Fruit fly (Drosophila melanogaster) whole organism, prepupa: ENCODE results near the gene CG13407.
A peak's percentile ranks its signal among the peaks of the same experiment; 100 is the strongest.

Experiments
- Blimp-1 ChIP-seq: fragments of 200-800 bp; sonication (Bioruptor generic); optimal IDR thresholded peaks from 3 replicates; lab custom pipeline; 2017; ENCODE audit warnings: missing biosample characterization, missing genetic modification characterization, mild to moderate bottlenecking, moderate library complexity, missing genetic modification reagents
- CG10631 ChIP-seq: fragments of 200-800 bp; sonication (Bioruptor generic); optimal IDR thresholded peaks from 2 replicates; lab custom pipeline; 2016; ENCODE audit warnings: missing biosample characterization, missing genetic modification characterization
- CG11762 ChIP-seq: fragments of 200-800 bp; sonication (Bioruptor generic); optimal IDR thresholded peaks from 3 replicates; lab custom pipeline; 2016; ENCODE audit warnings: missing biosample characterization, missing genetic modification characterization; ENCODE audit not compliant: insufficient read depth
- CG15336 ChIP-seq: fragments of 200-800 bp; sonication (Bioruptor generic); IDR thresholded peaks from 2 replicates; pipeline ENCODE4 v1.3.6; 2022; ENCODE audit warnings: missing biosample characterization, missing genetic modification characterization
- CG3032 ChIP-seq: fragments of 200-800 bp; optimal IDR thresholded peaks from 2 replicates; lab custom pipeline; 2019; ENCODE audit warnings: missing biosample characterization, mild to moderate bottlenecking, missing genetic modification characterization, moderate library complexity
- CG4318 ChIP-seq: fragments of 200-800 bp; sonication (Bioruptor generic); optimal IDR thresholded peaks from 3 replicates; lab custom pipeline; 2017; ENCODE audit warnings: missing biosample characterization, mild to moderate bottlenecking, missing genetic modification characterization
- CG6163 ChIP-seq: fragments of 200-800 bp; sonication (Bioruptor generic); IDR thresholded peaks from 3 replicates; pipeline ENCODE4 v1.3.6; 2022; ENCODE audit warnings: missing biosample characterization, missing genetic modification characterization
- CG6276 ChIP-seq: fragments of 200-800 bp; sonication (Bioruptor generic); optimal IDR thresholded peaks from 2 replicates; lab custom pipeline; 2017; ENCODE audit warnings: missing biosample characterization, mild to moderate bottlenecking, missing genetic modification characterization
- CG6854 ChIP-seq: fragments of 200-800 bp; sonication (Bioruptor generic); optimal IDR thresholded peaks from 2 replicates; lab custom pipeline; 2017; ENCODE audit warnings: missing biosample characterization, mild to moderate bottlenecking, missing genetic modification characterization
- CG7368 ChIP-seq: fragments of 200-800 bp; sonication (Bioruptor generic); optimal IDR thresholded peaks from 3 replicates; lab custom pipeline; 2016; ENCODE audit warnings: missing biosample characterization, missing genetic modification characterization
- CG8119 ChIP-seq: fragments of 200-800 bp; sonication (Bioruptor generic); IDR thresholded peaks from 3 replicates; pipeline ENCODE4 v1.3.6; 2022; ENCODE audit warnings: missing biosample characterization, missing genetic modification characterization
- CG8632 ChIP-seq: fragments of 200-800 bp; sonication (Bioruptor generic); optimal IDR thresholded peaks from 3 replicates; lab custom pipeline; 2016; ENCODE audit warnings: missing biosample characterization, missing genetic modification characterization
- CG9139 ChIP-seq: fragments of 200-800 bp; sonication (Bioruptor generic); optimal IDR thresholded peaks from 3 replicates; lab custom pipeline; 2017; ENCODE audit warnings: missing biosample characterization, mild to moderate bottlenecking, missing genetic modification characterization
- Eip78C ChIP-seq: fragments of 200-800 bp; sonication (Bioruptor generic); peaks from one replicate; lab custom pipeline; 2016; ENCODE audit warnings: missing biosample characterization, missing genetic modification characterization
- Eip93F ChIP-seq: fragments of 200-800 bp; sonication (Bioruptor generic); optimal IDR thresholded peaks from 2 replicates; lab custom pipeline; 2016; ENCODE audit warnings: missing biosample characterization, mild to moderate bottlenecking, missing genetic modification characterization
- Gug ChIP-seq: fragments of 200-800 bp; sonication (Bioruptor generic); IDR thresholded peaks from 2 replicates; pipeline ENCODE4 v1.3.6; 2022; ENCODE audit warnings: missing biosample characterization, missing genetic modification characterization
- Hr38 ChIP-seq: sonication (Bioruptor generic); optimal IDR thresholded peaks from 2 replicates; lab custom pipeline; 2016; ENCODE audit warnings: missing biosample characterization, missing genetic modification characterization
- Hr4 ChIP-seq: fragments of 200-800 bp; sonication (Bioruptor generic); optimal IDR thresholded peaks from 3 replicates; lab custom pipeline; 2016; ENCODE audit warnings: missing biosample characterization, missing genetic modification characterization
- Lpt ChIP-seq: fragments of 200-800 bp; sonication (Bioruptor generic); optimal IDR thresholded peaks from 3 replicates; lab custom pipeline; 2016; ENCODE audit warnings: missing biosample characterization, missing genetic modification characterization
- Smox ChIP-seq: fragments of 200-800 bp; sonication (Bioruptor generic); optimal IDR thresholded peaks from 3 replicates; lab custom pipeline; 2016; ENCODE audit warnings: missing biosample characterization, missing genetic modification characterization
- Sox102F ChIP-seq: fragments of 200-800 bp; sonication (Bioruptor generic); optimal IDR thresholded peaks from 2 replicates; lab custom pipeline; 2016; ENCODE audit warnings: missing biosample characterization, mild to moderate bottlenecking, missing genetic modification characterization
- Sox14 ChIP-seq: fragments of 200-800 bp; sonication (Bioruptor generic); optimal IDR thresholded peaks from 3 replicates; lab custom pipeline; 2016; ENCODE audit warnings: missing biosample characterization, missing genetic modification characterization
- acj6 ChIP-seq: fragments of 200-800 bp; sonication (Bioruptor generic); optimal IDR thresholded peaks from 3 replicates; lab custom pipeline; 2016; ENCODE audit warnings: missing biosample characterization, missing genetic modification characterization
- dsx ChIP-seq: fragments of 200-800 bp; optimal IDR thresholded peaks from 3 replicates; lab custom pipeline; 2019; ENCODE audit warnings: missing biosample characterization, mild to moderate bottlenecking, missing genetic modification characterization, moderate library complexity; ENCODE audit not compliant: poor library complexity, severe bottlenecking
- esn ChIP-seq: fragments of 200-800 bp; sonication (Bioruptor generic); optimal IDR thresholded peaks from 2 replicates; lab custom pipeline; 2016; ENCODE audit warnings: missing biosample characterization, mild to moderate bottlenecking, missing genetic modification characterization, moderate library complexity
- fd85E ChIP-seq: fragments of 200-800 bp; sonication (Bioruptor generic); optimal IDR thresholded peaks from 3 replicates; lab custom pipeline; 2016; ENCODE audit warnings: missing biosample characterization, missing genetic modification characterization
- fkh ChIP-seq: fragments of 200-800 bp; sonication (Bioruptor generic); optimal IDR thresholded peaks from 3 replicates; lab custom pipeline; 2017; ENCODE audit warnings: missing biosample characterization, mild to moderate bottlenecking, missing genetic modification characterization, moderate library complexity
- lz ChIP-seq: fragments of 200-800 bp; sonication (Bioruptor generic); optimal IDR thresholded peaks from 3 replicates; lab custom pipeline; 2016; ENCODE audit warnings: missing biosample characterization, missing genetic modification characterization
- net ChIP-seq: fragments of 200-800 bp; sonication (Bioruptor generic); optimal IDR thresholded peaks from 3 replicates; lab custom pipeline; 2016; ENCODE audit warnings: missing biosample characterization, missing genetic modification characterization
- pdm3 ChIP-seq: fragments of 200-800 bp; sonication (Bioruptor generic); optimal IDR thresholded peaks from 3 replicates; lab custom pipeline; 2016; ENCODE audit warnings: missing biosample characterization, missing genetic modification characterization
- salr ChIP-seq, 2 experiments: fragments of 200-800 bp; sonication (Bioruptor generic); optimal IDR thresholded peaks; 3 replicates each; lab custom pipeline; 2016 to 2018; ENCODE audit warnings: missing biosample characterization in 2 of 2, missing genetic modification characterization in 2 of 2, mild to moderate bottlenecking in 1 of 2
- ss ChIP-seq, 2 experiments: fragments of 200-800 bp; sonication (Bioruptor generic); optimal IDR thresholded peaks; 2 replicates in 1 of 2; 3 replicates in 1 of 2; lab custom pipeline; 2017 to 2018; ENCODE audit warnings: mild to moderate bottlenecking in 2 of 2, missing biosample characterization in 2 of 2, missing genetic modification characterization in 2 of 2, moderate library complexity in 1 of 2
- svp ChIP-seq: fragments of 200-800 bp; sonication (Bioruptor generic); peaks from one replicate; lab custom pipeline; 2016; ENCODE audit warnings: missing biosample characterization, missing genetic modification characterization
- vri ChIP-seq: fragments of 200-800 bp; sonication (Bioruptor generic); optimal IDR thresholded peaks from 3 replicates; lab custom pipeline; 2016; ENCODE audit warnings: missing biosample characterization, mild to moderate bottlenecking, missing genetic modification characterization

The CG13407 gene

dm6 chr3R:22103114-22103513 is at the start of gene CG13407:
CG13407 (plus strand) TSS chr3R:22103414.
- TF ChIP-seq vri, result no peak
- no peak for TF ChIP-seq dsx (GFP tag; lab: Kevin White, UChicago)
- TF ChIP-seq CG6854, result no peak
- TF ChIP-seq fd85E (GFP tag; lab: Kevin White, UChicago), result no peak
- TF ChIP-seq CG3032 (tag; lab: Kevin White, UChicago), result no peak
- no peak for TF ChIP-seq Smox (GFP tag; lab: Kevin White, UChicago)
- no peak for TF ChIP-seq Lpt (GFP tag; lab: Kevin White, UChicago)

- no peak for TF ChIP-seq Gug
- no peak for TF ChIP-seq net (GFP tag; lab: Kevin White, UChicago)
- no peak for TF ChIP-seq salr (GFP tag; optimal IDR thresholded peaks at IDR 0.05; lab: Kevin White, UChicago)
- TF ChIP-seq fkh (GFP tag; lab: Kevin White, UChicago), result peak; percentile 30
- no peak for TF ChIP-seq CG11762 (GFP tag; lab: Kevin White, UChicago)
- no peak for TF ChIP-seq Sox102F (GFP tag; lab: Kevin White, UChicago)
- no peak for TF ChIP-seq esn (GFP tag; lab: Kevin White, UChicago)
These were observed 49.5 kb upstream of the CG13407 start for dm6 chr3R:22053740-22054139.

dm6 chr3R:22057083-22057482 is 46.1 kb upstream of the CG13407 start:
- peak; percentile 70 for TF ChIP-seq fkh (GFP tag; lab: Kevin White, UChicago)
- peak; percentile 3 for TF ChIP-seq Sox102F (GFP tag; lab: Kevin White, UChicago)
- TF ChIP-seq esn (GFP tag; lab: Kevin White, UChicago), result no peak

dm6 chr3R:22066440-22066839 is 36.8 kb upstream of the CG13407 start:
- TF ChIP-seq Blimp-1 (GFP tag; lab: Kevin White, UChicago) (no peak), ss (GFP tag; optimal IDR thresholded peaks at IDR 0.05; lab: Kevin White, UChicago) (peak in 1 of 2 experiments; percentile 38), fkh (GFP tag; lab: Kevin White, UChicago) (peak; percentile 59), CG8632 (GFP tag; lab: Kevin White, UChicago) (peak; percentile 13), Eip78C (peak; percentile 47), dsx (GFP tag; lab: Kevin White, UChicago) (no peak), svp (peak; percentile 92), CG6163 (GFP tag; lab: Robert Waterston, UW) (0 out of 3 replicates have a peak, but pooled peaks have one; percentile 22), CG9139 (GFP tag; lab: Kevin White, UChicago) (peak; percentile 35)

- no peak for TF ChIP-seq Hr4 (GFP tag; lab: Kevin White, UChicago)
- no peak for TF ChIP-seq CG7368 (GFP tag; lab: Kevin White, UChicago)
- TF ChIP-seq CG15336 (GFP tag; lab: Robert Waterston, UW), result no peak
- no peak for TF ChIP-seq pdm3
- TF ChIP-seq net (GFP tag; lab: Kevin White, UChicago), result no peak
- TF ChIP-seq Eip78C, result no peak
- peak; percentile 16 for TF ChIP-seq fkh (GFP tag; lab: Kevin White, UChicago)
- TF ChIP-seq Sox14 (GFP tag; lab: Kevin White, UChicago), result no peak
- no peak for TF ChIP-seq acj6 (GFP tag; lab: Kevin White, UChicago)
- no peak for TF ChIP-seq CG6854
- TF ChIP-seq CG10631 (GFP tag; lab: Kevin White, UChicago), result no peak
- peak; percentile 51 for TF ChIP-seq svp
- TF ChIP-seq Gug, result no peak
- TF ChIP-seq Eip93F, result no peak
- TF ChIP-seq lz, result no peak
- no peak for TF ChIP-seq Hr38 (GFP tag; lab: Kevin White, UChicago)
- no peak for TF ChIP-seq CG8119 (GFP tag; lab: Robert Waterston, UW)
- TF ChIP-seq CG6163 (GFP tag; lab: Robert Waterston, UW), result no peak
- no peak for TF ChIP-seq CG8632 (GFP tag; lab: Kevin White, UChicago)
- TF ChIP-seq CG4318, result no peak
- no peak for TF ChIP-seq CG6276 (GFP tag; lab: Kevin White, UChicago)
- peak; percentile 1 for TF ChIP-seq esn (GFP tag; lab: Kevin White, UChicago)
- no peak for TF ChIP-seq CG3032 (tag; lab: Kevin White, UChicago)
These were observed 36.0 kb upstream of the CG13407 start for dm6 chr3R:22067235-22067634.
